Fruit fly (Drosophila melanogaster): ENCODE data around the gene beg.

The beg gene

dm6 chr3L:17004218-17004759, 31.2 kb upstream of the beg start (continued):
- peak; percentile 70; the same call in 2 of the 3 replicates for TF ChIP-seq ken (GFP tag; IDR thresholded peaks at IDR 0.05)
- TF ChIP-seq ind (GFP tag; optimal IDR thresholded peaks at IDR 0.05): peak; percentile 85
- peak; percentile 76; the same call in 2 of the 3 replicates for TF ChIP-seq CG3726 (GFP tag; IDR thresholded peaks at IDR 0.05)
- peak; percentile 83 for TF ChIP-seq slp2 (GFP tag; optimal IDR thresholded peaks at IDR 0.05)
- TF ChIP-seq Bteb2 (GFP tag; optimal IDR thresholded peaks at IDR 0.05): peak; percentile 89
- peak; percentile 83 for TF ChIP-seq CG9876 (GFP tag; optimal IDR thresholded peaks at IDR 0.05)
- TF ChIP-seq tin (GFP tag; optimal IDR thresholded peaks at IDR 0.05): peak; percentile 83
- peak; percentile 85 for TF ChIP-seq Meics (GFP tag; optimal IDR thresholded peaks at IDR 0.05)
- no peak for TF ChIP-seq Dfd (GFP tag; optimal IDR thresholded peaks at IDR 0.05)
- peak; percentile 31 for TF ChIP-seq CG17802 (tag; optimal IDR thresholded peaks at IDR 0.05)
- peak; percentile 55 for TF ChIP-seq Ets97D (GFP tag; optimal IDR thresholded peaks at IDR 0.05)
- peak; percentile 86 for TF ChIP-seq HHEX (GFP tag; optimal IDR thresholded peaks at IDR 0.05)
- peak; percentile 51 for TF ChIP-seq NC2β (GFP tag; optimal IDR thresholded peaks at IDR 0.05)
- no peak for TF ChIP-seq CG15479 (GFP tag; optimal IDR thresholded peaks at IDR 0.05)
- peak; percentile 33; the same call in 1 of the 2 replicates for TF ChIP-seq CG11247 (GFP tag; IDR thresholded peaks at IDR 0.05)
- peak; percentile 54 for TF ChIP-seq CG2875 (GFP tag; optimal IDR thresholded peaks at IDR 0.05)
- peak; percentile 87 for TF ChIP-seq CG32532 (GFP tag; IDR thresholded peaks at IDR 0.05)
- peak; percentile 88 for TF ChIP-seq CG10209 (GFP tag; optimal IDR thresholded peaks at IDR 0.05)
- TF ChIP-seq zen (tag; optimal IDR thresholded peaks at IDR 0.05): peak; percentile 29
- peak; percentile 81 for TF ChIP-seq run (tag; optimal IDR thresholded peaks at IDR 0.05)
- TF ChIP-seq pan (optimal IDR thresholded peaks at IDR 0.05): no peak
- TF ChIP-seq pan (GFP tag; optimal IDR thresholded peaks at IDR 0.05 in 1 of 2, IDR thresholded peaks at IDR 0.05 in 1 of 2): peak in 1 of 2 experiments; percentile 89
- peak; percentile 87 for TF ChIP-seq Hmr (GFP tag; optimal IDR thresholded peaks at IDR 0.05)
- peak; percentile 86 for TF ChIP-seq CG8944 (GFP tag; optimal IDR thresholded peaks at IDR 0.05)
- peak; percentile 63 for TF ChIP-seq dmrt11E (tag; optimal IDR thresholded peaks at IDR 0.05)
- TF ChIP-seq CG17361 (GFP tag; IDR thresholded peaks at IDR 0.05): peak; percentile 88
- peak; percentile 86 for TF ChIP-seq Atf6 (GFP tag; IDR thresholded peaks at IDR 0.05)
- peak; percentile 89 for TF ChIP-seq Sox100B (GFP tag; optimal IDR thresholded peaks at IDR 0.05)
- TF ChIP-seq Usf (GFP tag; optimal IDR thresholded peaks at IDR 0.05): peak; percentile 62
- peak; percentile 90 for TF ChIP-seq pum (GFP tag; optimal IDR thresholded peaks at IDR 0.05)
- TF ChIP-seq lbe (GFP tag; optimal IDR thresholded peaks at IDR 0.05): no peak
- no peak; the same call in 1 of the 3 replicates for TF ChIP-seq Mrtf (GFP tag; IDR thresholded peaks at IDR 0.05)
- peak; percentile 37 for TF ChIP-seq NC2α (GFP tag; optimal IDR thresholded peaks at IDR 0.05)
- TF ChIP-seq stwl (tag; optimal IDR thresholded peaks at IDR 0.05): no peak
- no peak for TF ChIP-seq tll (GFP tag; optimal IDR thresholded peaks at IDR 0.05)
- peak; percentile 91 for TF ChIP-seq CG18599 (GFP tag; optimal IDR thresholded peaks at IDR 0.05)
- peak; percentile 57; the same call in 1 of the 3 replicates for TF ChIP-seq ci (GFP tag; IDR thresholded peaks at IDR 0.05)
- TF ChIP-seq fd96Cb (tag; optimal IDR thresholded peaks at IDR 0.05): peak; percentile 92
- TF ChIP-seq CG2116 (GFP tag; optimal IDR thresholded peaks at IDR 0.05): peak; percentile 48
- peak; percentile 90 for TF ChIP-seq CG7786 (GFP tag; optimal IDR thresholded peaks at IDR 0.05)
- peak; percentile 86 for TF ChIP-seq zfh2 (GFP tag; optimal IDR thresholded peaks at IDR 0.05)
- peak; percentile 80 for TF ChIP-seq CG13775 (GFP tag; optimal IDR thresholded peaks at IDR 0.05)
- TF ChIP-seq CG7839 (tag; optimal IDR thresholded peaks at IDR 0.05): peak; percentile 93
- TF ChIP-seq Optix (GFP tag; IDR thresholded peaks at IDR 0.05): peak; percentile 81
- TF ChIP-seq croc (GFP tag; conservative IDR thresholded peaks at IDR 0.05): peak; percentile 77
- peak; percentile 92 for TF ChIP-seq CHES-1-like (GFP tag; optimal IDR thresholded peaks at IDR 0.05)
- no peak for TF ChIP-seq sna (GFP tag; IDR thresholded peaks at IDR 0.05; ENCODE audit: partially characterized antibody)
- peak; percentile 74 for TF ChIP-seq CG4404 (GFP tag; IDR thresholded peaks at IDR 0.05)
- TF ChIP-seq CG3163 (GFP tag; optimal IDR thresholded peaks at IDR 0.05): peak; percentile 76
- peak; percentile 82 for TF ChIP-seq CG10274 (GFP tag; optimal IDR thresholded peaks at IDR 0.05)

Measured in whole organism, embryonic.